Worm (Caenorhabditis elegans): ENCODE data around the gene pax-3.

ce11 chrII:10131760-10132159 is 14.6 kb upstream of the pax-3 start, which contains the start of gene F27E5.5:
- TF ChIP-seq dao-5 (tag; optimal IDR thresholded peaks at IDR 0.05), result no peak
- TF ChIP-seq him-1 (tag; optimal IDR thresholded peaks at IDR 0.05), result no peak
- no peak for TF ChIP-seq W03F9.2 (tag; optimal IDR thresholded peaks at IDR 0.05)

All from whole organism, L4/young adult.